Fruit fly (Drosophila melanogaster): ENCODE data around the gene Rip11.
A peak's percentile ranks its signal among the peaks of the same experiment; 100 is the strongest.

Gene Rip11

dm6 chrX:18646855-18647699 is at the start of gene Rip11:
Rip11 (minus strand) TSS chrX:18647648.
- TF ChIP-seq CG4496 (GFP tag; IDR thresholded peaks at IDR 0.05) (peak; percentile 87), CG14655 (GFP tag; optimal IDR thresholded peaks at IDR 0.05) (no peak), CG17806 (tag; optimal IDR thresholded peaks at IDR 0.05) (peak; percentile 53), EcR (GFP tag; optimal IDR thresholded peaks at IDR 0.05) (peak; percentile 71), Snoo (tag; optimal IDR thresholded peaks at IDR 0.05) (peak; percentile 77), fd96Ca (GFP tag; IDR thresholded peaks at IDR 0.05) (peak; percentile 87), CG15710 (tag; optimal IDR thresholded peaks at IDR 0.05) (peak; percentile 67), Pif1A (GFP tag; optimal IDR thresholded peaks at IDR 0.05) (peak; percentile 80), D1 (tag; optimal IDR thresholded peaks at IDR 0.05) (no peak), Pif1B (GFP tag; optimal IDR thresholded peaks at IDR 0.05) (peak; percentile 69), CG8301 (tag; optimal IDR thresholded peaks at IDR 0.05) (peak; percentile 59), CG9948 (tag; optimal IDR thresholded peaks at IDR 0.05) (peak; percentile 45), CG12605 (GFP tag; IDR thresholded peaks at IDR 0.05) (peak; percentile 68), gl (tag; optimal IDR thresholded peaks at IDR 0.05) (peak; percentile 80), CG10348 (GFP tag; IDR thresholded peaks at IDR 0.05) (no peak), CG34367 (tag; optimal IDR thresholded peaks at IDR 0.05) (peak; percentile 56), rn (GFP tag; IDR thresholded peaks at IDR 0.05) (peak; percentile 44; the same call in 1 of the 2 replicates), CG8159 (tag; optimal IDR thresholded peaks at IDR 0.05) (peak; percentile 65), CG13204 (GFP tag; optimal IDR thresholded peaks at IDR 0.05) (peak; percentile 87), CG32121 (GFP tag; IDR thresholded peaks at IDR 0.05) (peak; percentile 75), Ets98B (GFP tag; IDR thresholded peaks at IDR 0.05) (peak; percentile 89)

DNA sequence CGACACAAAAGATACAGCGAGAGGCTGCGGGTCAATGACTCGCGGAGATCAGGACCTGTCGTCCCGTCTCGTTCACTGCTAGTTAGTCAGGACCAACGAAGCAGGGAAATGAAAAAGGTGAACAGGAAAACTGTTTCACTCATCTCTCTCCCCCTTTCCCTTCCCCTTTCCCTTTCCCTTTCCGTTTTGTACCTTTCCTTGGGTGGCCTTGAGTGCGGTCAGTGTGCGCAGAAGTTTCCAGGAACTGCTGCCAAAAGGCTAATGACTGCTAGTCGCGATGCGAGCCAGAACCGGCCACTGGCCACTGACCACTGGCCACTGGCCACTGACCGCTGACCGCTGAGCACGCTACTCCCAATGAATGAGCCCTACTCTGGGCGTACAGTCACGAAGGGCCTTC is 48.2 kb upstream of the Rip11 start:
- TF ChIP-seq EcR (GFP tag; optimal IDR thresholded peaks at IDR 0.05): peak; percentile 98
- no peak for TF ChIP-seq fd96Ca (GFP tag; IDR thresholded peaks at IDR 0.05)
- no peak for TF ChIP-seq CG10348 (GFP tag; IDR thresholded peaks at IDR 0.05)
- TF ChIP-seq CG15710 (tag; optimal IDR thresholded peaks at IDR 0.05): no peak

DNA sequence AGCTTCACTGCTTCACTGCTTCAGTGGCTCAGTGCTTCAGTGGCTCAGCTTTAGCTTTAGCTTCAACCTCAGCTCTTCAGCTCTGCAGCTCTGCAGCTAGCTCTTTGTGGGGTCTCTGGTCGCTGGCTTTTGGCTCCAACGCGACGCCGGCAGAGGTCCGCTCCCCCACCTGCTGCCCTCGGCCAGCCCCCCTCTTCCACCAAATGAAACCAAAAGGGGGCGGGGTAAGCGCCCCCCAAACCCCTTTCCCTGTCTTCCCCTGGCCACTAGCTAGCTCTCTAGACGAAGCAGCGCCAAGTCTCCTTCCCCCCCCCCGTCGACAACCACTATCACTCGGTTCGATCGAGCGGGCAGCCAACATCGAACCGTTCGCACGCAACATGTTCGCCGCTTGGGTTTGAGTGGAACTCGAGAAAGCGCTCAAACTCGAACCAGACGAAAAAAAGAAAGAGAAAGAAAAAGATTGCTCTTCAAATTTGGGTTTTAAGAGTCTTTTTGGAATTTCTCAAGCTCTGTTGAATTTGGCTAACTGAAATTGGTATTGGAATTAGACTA is 45.6 kb upstream of the Rip11 start, which contains the start of gene Cyp18a1:
Gene Cyp18a1 (minus strand): TSS at position 95 of the 555 bp plus-strand sequence.
- TF ChIP-seq CG13204 (GFP tag; optimal IDR thresholded peaks at IDR 0.05) (peak; percentile 76), CG10348 (GFP tag; IDR thresholded peaks at IDR 0.05) (no peak), CG4496 (GFP tag; IDR thresholded peaks at IDR 0.05) (no peak), Ets98B (GFP tag; IDR thresholded peaks at IDR 0.05) (no peak), CG17806 (tag; optimal IDR thresholded peaks at IDR 0.05) (no peak), CG14655 (GFP tag; optimal IDR thresholded peaks at IDR 0.05) (no peak), fd96Ca (GFP tag; IDR thresholded peaks at IDR 0.05) (no peak), D1 (tag; optimal IDR thresholded peaks at IDR 0.05) (no peak), Pif1A (GFP tag; optimal IDR thresholded peaks at IDR 0.05) (no peak), Snoo (tag; optimal IDR thresholded peaks at IDR 0.05) (no peak), CG32121 (GFP tag; IDR thresholded peaks at IDR 0.05) (0 out of 2 replicates have a peak, but pooled peaks have one; percentile 18), CG8159 (tag; optimal IDR thresholded peaks at IDR 0.05) (no peak), rn (GFP tag; IDR thresholded peaks at IDR 0.05) (no peak), EcR (GFP tag; optimal IDR thresholded peaks at IDR 0.05) (peak; percentile 67), gl (tag; optimal IDR thresholded peaks at IDR 0.05) (no peak), CG34367 (tag; optimal IDR thresholded peaks at IDR 0.05) (no peak), CG9948 (tag; optimal IDR thresholded peaks at IDR 0.05) (no peak), CG15710 (tag; optimal IDR thresholded peaks at IDR 0.05) (no peak)

DNA sequence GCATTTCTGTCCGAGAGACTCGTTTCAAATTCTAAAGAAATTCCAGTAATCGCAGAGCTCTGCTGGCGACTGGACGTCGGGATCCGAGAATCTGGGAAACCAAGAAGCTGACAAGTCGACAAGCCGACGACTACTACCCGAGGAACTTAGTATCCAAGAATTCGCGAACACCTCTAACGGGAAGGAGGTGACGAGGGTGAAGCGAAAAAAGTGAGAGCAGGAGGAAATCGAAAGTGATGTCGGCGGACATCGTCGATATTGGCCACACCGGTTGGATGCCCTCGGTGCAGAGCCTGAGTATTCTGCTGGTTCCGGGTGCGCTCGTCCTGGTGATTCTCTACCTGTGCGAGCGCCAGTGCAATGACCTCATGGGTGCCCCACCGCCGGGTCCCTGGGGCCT is 38.3 kb upstream of the Rip11 start, which contains the start of gene phtm:
Gene phtm (plus strand): TSS at position 41 of the 400 bp plus-strand sequence.
- TF ChIP-seq CG34367 (tag; optimal IDR thresholded peaks at IDR 0.05): no peak
- peak; percentile 20 for TF ChIP-seq EcR (GFP tag; optimal IDR thresholded peaks at IDR 0.05)
- TF ChIP-seq CG10348 (GFP tag; IDR thresholded peaks at IDR 0.05): no peak

- no peak for TF ChIP-seq Ets98B (GFP tag; IDR thresholded peaks at IDR 0.05)
- TF ChIP-seq fd96Ca (GFP tag; IDR thresholded peaks at IDR 0.05): no peak
- no peak for TF ChIP-seq CG8301 (tag; optimal IDR thresholded peaks at IDR 0.05)
- TF ChIP-seq Pif1B (GFP tag; optimal IDR thresholded peaks at IDR 0.05): no peak
- TF ChIP-seq CG13204 (GFP tag; optimal IDR thresholded peaks at IDR 0.05): no peak
- no peak for TF ChIP-seq CG10348 (GFP tag; IDR thresholded peaks at IDR 0.05)
- no peak for TF ChIP-seq CG4496 (GFP tag; IDR thresholded peaks at IDR 0.05)
- TF ChIP-seq Snoo (tag; optimal IDR thresholded peaks at IDR 0.05): no peak
- no peak for TF ChIP-seq CG12605 (GFP tag; IDR thresholded peaks at IDR 0.05)
- TF ChIP-seq CG15710 (tag; optimal IDR thresholded peaks at IDR 0.05): no peak
- TF ChIP-seq CG14655 (GFP tag; optimal IDR thresholded peaks at IDR 0.05): no peak
- no peak for TF ChIP-seq D1 (tag; optimal IDR thresholded peaks at IDR 0.05)
- TF ChIP-seq CG34367 (tag; optimal IDR thresholded peaks at IDR 0.05): no peak
- TF ChIP-seq gl (tag; optimal IDR thresholded peaks at IDR 0.05): no peak
- TF ChIP-seq Pif1A (GFP tag; optimal IDR thresholded peaks at IDR 0.05): no peak
- no peak for TF ChIP-seq CG32121 (GFP tag; IDR thresholded peaks at IDR 0.05)
- no peak for TF ChIP-seq EcR (GFP tag; optimal IDR thresholded peaks at IDR 0.05)
- no peak for TF ChIP-seq CG17806 (tag; optimal IDR thresholded peaks at IDR 0.05)
Observed at dm6 chrX:18684928-18685327, 37.5 kb upstream of the Rip11 start.
